Worm (Caenorhabditis elegans): ENCODE results near the gene F17C8.3.
"Not testable (repeated sequence)": the region's sequence is repeated elsewhere in the genome, so short reads cannot be mapped to it uniquely, and the experiment has no call there.

The F17C8.3 gene

DNA sequence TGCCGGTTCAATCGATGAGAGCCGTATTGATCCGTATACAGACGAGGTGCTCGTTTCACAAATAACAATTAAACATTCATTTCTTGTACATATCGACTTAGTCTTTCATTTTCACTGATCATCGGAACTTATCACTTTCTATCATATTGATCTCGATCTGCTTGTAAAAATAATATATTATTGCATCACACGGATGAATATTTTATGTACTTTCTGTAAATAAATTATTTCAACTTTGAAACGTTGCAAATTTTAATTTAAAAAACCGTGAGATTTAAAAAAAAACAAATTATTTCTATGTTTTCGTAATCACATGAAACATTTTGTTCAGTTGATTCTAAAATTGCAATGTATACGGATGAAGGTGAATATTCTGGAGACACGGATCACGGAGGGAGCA lies 10.9 kb downstream of the F17C8.3 start, which contains the start of gene twk-6:
Gene twk-6 (plus strand): TSS at position 301 of the 400 bp plus-strand sequence.
- not testable (repeated sequence) for TF ChIP-seq ztf-11 (tag; optimal IDR thresholded peaks at IDR 0.05); ctbp-1 (GFP tag; IDR thresholded peaks at IDR 0.05); ceh-62 (tag; optimal IDR thresholded peaks at IDR 0.05)

ce11 chrIII:4745934-4746333 lies 14.2 kb downstream of the F17C8.3 start, which contains the start of gene F17C8.6:
Gene F17C8.6, minus strand, starts transcription at chrIII:4746034.
- TF ChIP-seq lin-1 (GFP tag; IDR thresholded peaks at IDR 0.05) = no peak

DNA sequence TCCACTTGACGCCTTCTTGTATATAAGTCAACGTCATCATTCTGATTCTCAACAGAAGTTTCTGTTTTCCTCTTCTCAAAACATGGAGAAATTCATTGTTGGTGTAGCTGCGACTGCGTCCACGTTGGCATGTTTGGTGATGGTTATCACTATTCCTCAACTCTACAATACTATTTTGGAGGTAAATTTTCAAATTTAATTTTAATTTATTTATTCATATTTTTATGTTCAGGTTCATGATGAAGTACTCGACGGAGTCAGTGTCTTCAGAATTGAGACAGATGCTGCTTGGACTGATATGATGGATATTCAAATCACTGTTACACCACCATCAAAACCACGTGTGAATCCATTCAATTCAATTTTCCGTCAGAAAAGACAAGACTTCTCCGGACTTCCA lies 16.4 kb downstream of the F17C8.3 start, which contains the start of gene col-89:
Gene col-89 (plus strand): TSS at position 19 of the 400 bp plus-strand sequence.
- peak in 1 of 2 experiments; percentile 94 for TF ChIP-seq unc-62 (GFP tag; optimal IDR thresholded peaks at IDR 0.05 in 1 of 2)
- no peak for TF ChIP-seq unc-62 (tag; optimal IDR thresholded peaks at IDR 0.05)
- no peak for TF ChIP-seq T26A8.4 (GFP tag; IDR thresholded peaks at IDR 0.05)

- TF ChIP-seq set-16 (GFP tag; IDR thresholded peaks at IDR 0.05) (peak; percentile 96), Y105C5A.15 (GFP tag; IDR thresholded peaks at IDR 0.05) (no peak), mxl-3 (GFP tag; optimal IDR thresholded peaks at IDR 0.05) (no peak), ctbp-1 (GFP tag; IDR thresholded peaks at IDR 0.05) (no peak), mxl-2 (GFP tag; conservative IDR thresholded peaks at IDR 0.05) (no peak), ztf-11 (tag; optimal IDR thresholded peaks at IDR 0.05) (no peak), unc-62 (GFP tag; optimal IDR thresholded peaks at IDR 0.05 in 1 of 2) (peak in 1 of 2 experiments; percentile 73), unc-62 (tag; optimal IDR thresholded peaks at IDR 0.05) (no peak), ceh-82 (tag; optimal IDR thresholded peaks at IDR 0.05) (no peak)
Measured at ce11 chrIII:4748666-4749065, 16.9 kb downstream of the F17C8.3 start.

ce11 chrIII:4752569-4752968 lies 20.8 kb downstream of the F17C8.3 start:
- TF ChIP-seq arid-1 (GFP tag; conservative IDR thresholded peaks at IDR 0.05) = peak; percentile 65
- peak; percentile 67 for TF ChIP-seq ctbp-1 (GFP tag; IDR thresholded peaks at IDR 0.05)
- TF ChIP-seq zfp-3 (GFP tag; conservative IDR thresholded peaks at IDR 0.05) = 0 out of 2 replicates have a peak, but pooled peaks have one; percentile 60
- 0 out of 2 replicates have a peak, but pooled peaks have one; percentile 32 for TF ChIP-seq Y48G9A.11 (GFP tag; IDR thresholded peaks at IDR 0.05)
- 0 out of 2 replicates have a peak, but pooled peaks have one; percentile 39 for TF ChIP-seq snpc-1.2 (GFP tag; IDR thresholded peaks at IDR 0.05)
- TF ChIP-seq T26A8.4 (GFP tag; IDR thresholded peaks at IDR 0.05) = peak; percentile 77
- 0 out of 2 replicates have a peak, but pooled peaks have one; percentile 8 for TF ChIP-seq mdt-29 (GFP tag; IDR thresholded peaks at IDR 0.05)
- TF ChIP-seq nhr-42 (GFP tag; IDR thresholded peaks at IDR 0.05) = 0 out of 2 replicates have a peak, but pooled peaks have one; percentile 19
- TF ChIP-seq dmd-6 (GFP tag; IDR thresholded peaks at IDR 0.05) = peak; percentile 35
- peak; percentile 82 for TF ChIP-seq lin-29 (GFP tag; IDR thresholded peaks at IDR 0.05)
- peak in 1 of 2 experiments; percentile 38 for TF ChIP-seq lsy-2 (tag; optimal IDR thresholded peaks at IDR 0.05)
- TF ChIP-seq hmg-1.1 (GFP tag; IDR thresholded peaks at IDR 0.05) = peak; percentile 75
- peak; percentile 82 for TF ChIP-seq ceh-20 (GFP tag; IDR thresholded peaks at IDR 0.05)
- TF ChIP-seq lin-38 (GFP tag; IDR thresholded peaks at IDR 0.05) = peak; percentile 84

ce11 chrIII:4754001-4754561 lies 22.3 kb downstream of the F17C8.3 start, which contains the start of the genes rps-0 and rbg-3:
Gene rps-0, minus strand, starts transcription at chrIII:4754051.
Gene rbg-3, plus strand, starts transcription at chrIII:4754424.
- no peak for TF ChIP-seq egl-27 (tag; optimal IDR thresholded peaks at IDR 0.05)
- peak; percentile 67 for TF ChIP-seq unc-130 (GFP tag; optimal IDR thresholded peaks at IDR 0.05)
- no peak for TF ChIP-seq daf-12 (tag; optimal IDR thresholded peaks at IDR 0.05)
- TF ChIP-seq F49E8.2 (tag; optimal IDR thresholded peaks at IDR 0.05; ENCODE audit: borderline replicate concordance) = no peak
- peak; percentile 84 to 98 for TF ChIP-seq lsy-2 (tag; optimal IDR thresholded peaks at IDR 0.05)
- TF ChIP-seq lin-1 (GFP tag; IDR thresholded peaks at IDR 0.05) = no peak
- no peak for TF ChIP-seq D1046.2 (GFP tag; IDR thresholded peaks at IDR 0.05)
- no peak for TF ChIP-seq fos-1 (tag; optimal IDR thresholded peaks at IDR 0.05)
- TF ChIP-seq tag-97 (GFP tag; IDR thresholded peaks at IDR 0.05) = no peak
- peak; percentile 68 for TF ChIP-seq ces-1 (GFP tag; optimal IDR thresholded peaks at IDR 0.05)
- TF ChIP-seq pha-4 (GFP tag; IDR thresholded peaks at IDR 0.05) = peak; percentile 37; the same call in 1 of the 2 replicates
- peak; percentile 68 for TF ChIP-seq pha-4 (tag; optimal IDR thresholded peaks at IDR 0.05)
- TF ChIP-seq mxl-3 (GFP tag; optimal IDR thresholded peaks at IDR 0.05) = peak; percentile 31
- peak; percentile 80 for TF ChIP-seq F37D6.2 (tag; optimal IDR thresholded peaks at IDR 0.05)
- TF ChIP-seq php-3 (GFP tag; IDR thresholded peaks at IDR 0.05) = no peak
- no peak for TF ChIP-seq dmd-8 (GFP tag; IDR thresholded peaks at IDR 0.05)
- TF ChIP-seq ZK546.5 (tag; optimal IDR thresholded peaks at IDR 0.05) = peak in 1 of 2 experiments; percentile 58
- no peak for TF ChIP-seq mxl-2 (GFP tag; conservative IDR thresholded peaks at IDR 0.05)
- TF ChIP-seq nhr-10 (tag; optimal IDR thresholded peaks at IDR 0.05) = no peak
- no peak for TF ChIP-seq ama-1 (optimal IDR thresholded peaks at IDR 0.05)
- TF ChIP-seq spr-1 (tag; optimal IDR thresholded peaks at IDR 0.05) = peak; percentile 80

Data from whole organism, L4 larva.